Worm (Caenorhabditis elegans) whole organism, L4 larva: ENCODE data around the gene srp-2.
A peak's percentile ranks its signal among the peaks of the same experiment; 100 is the strongest.

ENCODE experiments used
- D1046.2 ChIP-seq: fragments of 200-800 bp; sonication (Bioruptor generic); IDR thresholded peaks from 2 replicates; pipeline ENCODE4 v1.3.6; 2022; ENCODE audit warnings: missing genetic modification characterization, missing compliant biosample characterization
- F49E8.2 ChIP-seq: sonication (generic microtip); optimal IDR thresholded peaks from 2 replicates; lab custom pipeline; 2016; ENCODE audit warnings: missing compliant biosample characterization, mild to moderate bottlenecking, missing genetic modification characterization, borderline replicate concordance
- T20F7.1 ChIP-seq: fragments of 200-800 bp; sonication (Bioruptor generic); optimal IDR thresholded peaks from 2 replicates; lab custom pipeline; 2018; ENCODE audit warnings: mild to moderate bottlenecking, missing genetic modification characterization, missing compliant biosample characterization
- T26A8.4 ChIP-seq: fragments of 200-800 bp; sonication (Bioruptor generic); IDR thresholded peaks from 2 replicates; pipeline ENCODE4 v1.3.6; 2022; ENCODE audit warnings: missing genetic modification characterization, missing compliant biosample characterization
- Y5F2A.4 ChIP-seq: fragments of 200-800 bp; sonication (Bioruptor generic); optimal IDR thresholded peaks from 2 replicates; lab custom pipeline; 2018; ENCODE audit warnings: mild to moderate bottlenecking, missing genetic modification characterization, missing compliant biosample characterization
- Y75B8A.6 ChIP-seq: fragments of 200-800 bp; sonication (Bioruptor generic); IDR thresholded peaks from 2 replicates; pipeline ENCODE4 v1.3.6; 2022; ENCODE audit warnings: missing genetic modification reagents, missing genetic modification characterization, missing compliant biosample characterization
- ZK546.5 ChIP-seq, 2 experiments: sonication (generic microtip); optimal IDR thresholded peaks; 2 replicates each; lab custom pipeline; 2017; ENCODE audit warnings: missing biosample characterization in 2 of 2, missing genetic modification characterization in 2 of 2
- aha-1 ChIP-seq: fragments of 150-350 bp; peaks from one replicate; lab custom pipeline; 2014; ENCODE audit warnings: missing biosample characterization, missing genetic modification characterization
- aly-2 ChIP-seq: sonication (generic microtip); optimal IDR thresholded peaks from 2 replicates; lab custom pipeline; 2018; ENCODE audit warnings: missing biosample characterization, missing genetic modification characterization
- ama-1 ChIP-seq: fragments of 150-350 bp; optimal IDR thresholded peaks from 2 replicates; lab custom pipeline; 2014; ENCODE audit warnings: inconsistent platforms, mixed read lengths
- ceh-20 ChIP-seq: fragments of 200-800 bp; sonication (Bioruptor generic); IDR thresholded peaks from 2 replicates; pipeline ENCODE4 v1.3.6; 2022; ENCODE audit warnings: missing genetic modification reagents, missing genetic modification characterization, missing compliant biosample characterization
- daf-19 ChIP-seq: fragments of 200-800 bp; sonication (Bioruptor generic); conservative IDR thresholded peaks from 2 replicates; pipeline ENCODE4 v1.3.6; 2022; ENCODE audit warnings: missing genetic modification characterization, missing compliant biosample characterization
- dmd-6 ChIP-seq: fragments of 200-800 bp; sonication (Bioruptor generic); IDR thresholded peaks from 2 replicates; pipeline ENCODE4 v1.3.6; 2022; ENCODE audit warnings: missing genetic modification reagents, missing genetic modification characterization, missing compliant biosample characterization
- dmd-9 ChIP-seq: fragments of 200-800 bp; sonication (Bioruptor generic); IDR thresholded peaks from 2 replicates; pipeline ENCODE4 v1.3.6; 2022; ENCODE audit warnings: missing genetic modification reagents, missing genetic modification characterization, missing compliant biosample characterization
- duxl-1 ChIP-seq: sonication (generic microtip); optimal IDR thresholded peaks from 2 replicates; lab custom pipeline; 2016; ENCODE audit warnings: mild to moderate bottlenecking, missing genetic modification characterization, moderate library complexity, missing compliant biosample characterization; ENCODE audit not compliant: poor library complexity
- egl-43 ChIP-seq: fragments of 200-800 bp; sonication (Bioruptor generic); IDR thresholded peaks from 2 replicates; pipeline ENCODE4 v1.3.6; 2022; ENCODE audit warnings: missing genetic modification reagents, missing genetic modification characterization, missing compliant biosample characterization
- fos-1 ChIP-seq: fragments of 150-350 bp; optimal IDR thresholded peaks from 2 replicates; lab custom pipeline; 2014; ENCODE audit warnings: missing biosample characterization, missing genetic modification characterization
- hlh-11 ChIP-seq: fragments of 200-800 bp; sonication (Bioruptor generic); optimal IDR thresholded peaks from 2 replicates; lab custom pipeline; 2018; ENCODE audit warnings: mild to moderate bottlenecking, missing genetic modification characterization, missing compliant biosample characterization
- hlh-30 ChIP-seq: sonication (generic microtip); optimal IDR thresholded peaks from 2 replicates; lab custom pipeline; 2017; ENCODE audit warnings: antibody characterized with exemption, mild to moderate bottlenecking, missing genetic modification characterization, missing compliant biosample characterization; ENCODE audit not compliant: insufficient read depth
- lim-7 ChIP-seq: fragments of 200-800 bp; sonication (Bioruptor generic); IDR thresholded peaks from 2 replicates; pipeline ENCODE4 v1.3.6; 2022; ENCODE audit warnings: missing genetic modification characterization, missing compliant biosample characterization
- lin-29 ChIP-seq: fragments of 200-800 bp; sonication (Bioruptor generic); IDR thresholded peaks from 2 replicates; pipeline ENCODE4 v1.3.6; 2022; ENCODE audit warnings: missing genetic modification reagents, missing genetic modification characterization, missing compliant biosample characterization
- lin-38 ChIP-seq: fragments of 200-800 bp; sonication (Bioruptor generic); IDR thresholded peaks from 2 replicates; pipeline ENCODE4 v1.3.6; 2022; ENCODE audit warnings: missing genetic modification reagents, missing genetic modification characterization, missing compliant biosample characterization
- lir-3 ChIP-seq: sonication (generic microtip); optimal IDR thresholded peaks from 2 replicates; lab custom pipeline; 2016; ENCODE audit warnings: mild to moderate bottlenecking, missing genetic modification characterization, missing compliant biosample characterization
- madf-5 ChIP-seq, 2 experiments: fragments of 200-800 bp; sonication (Bioruptor generic); IDR thresholded peaks; 2 replicates each; pipeline ENCODE4 v1.3.6; 2022; ENCODE audit warnings: missing compliant biosample characterization in 2 of 2, missing genetic modification characterization in 2 of 2
- mes-2 ChIP-seq: sonication (generic microtip); optimal IDR thresholded peaks from 2 replicates; lab custom pipeline; 2016; ENCODE audit warnings: missing genotype, mild to moderate bottlenecking, missing genetic modification characterization, missing compliant biosample characterization; ENCODE audit not compliant: poor library complexity, severe bottlenecking
- nhr-102 ChIP-seq: sonication (generic microtip); optimal IDR thresholded peaks from 2 replicates; lab custom pipeline; 2016; ENCODE audit warnings: mild to moderate bottlenecking, missing genetic modification characterization, moderate library complexity, missing compliant biosample characterization
- nhr-111 ChIP-seq: fragments of 200-800 bp; sonication (Bioruptor generic); optimal IDR thresholded peaks from 2 replicates; lab custom pipeline; 2018; ENCODE audit warnings: mild to moderate bottlenecking, missing genetic modification characterization, missing compliant biosample characterization
- nhr-237 ChIP-seq: sonication (generic microtip); optimal IDR thresholded peaks from 2 replicates; lab custom pipeline; 2017; ENCODE audit warnings: missing biosample characterization, missing genetic modification characterization
- nhr-25 ChIP-seq: sonication (generic microtip); optimal IDR thresholded peaks from 2 replicates; lab custom pipeline; 2017; ENCODE audit warnings: missing genetic modification characterization, mild to moderate bottlenecking, missing compliant biosample characterization, antibody characterized with exemption, moderate library complexity, borderline replicate concordance; ENCODE audit not compliant: insufficient read depth
- nhr-42 ChIP-seq: fragments of 200-800 bp; sonication (Bioruptor generic); IDR thresholded peaks from 2 replicates; pipeline ENCODE4 v1.3.6; 2022; ENCODE audit warnings: missing genetic modification characterization, missing compliant biosample characterization
- nhr-6 ChIP-seq: fragments of 150-350 bp; optimal IDR thresholded peaks from 2 replicates; lab custom pipeline; 2014; ENCODE audit warnings: missing biosample characterization, missing genetic modification characterization
- nhr-77 ChIP-seq: fragments of 150-350 bp; optimal IDR thresholded peaks from 2 replicates; lab custom pipeline; 2014; ENCODE audit warnings: missing biosample characterization, missing genetic modification characterization
- pha-4 ChIP-seq, 2 experiments: fragments of 150-350 bp in 1 of 2; fragments of 200-800 bp in 1 of 2; sonication (Bioruptor generic) in 1 of 2; IDR thresholded peaks in 1 of 2; optimal IDR thresholded peaks in 1 of 2; 2 replicates each; pipeline versions ENCODE4 v1.3.6 to Lab custom; 2014 to 2022; ENCODE audit warnings: missing genetic modification characterization in 2 of 2, missing genetic modification reagents in 2 of 2, missing biosample characterization in 1 of 2, missing compliant biosample characterization in 1 of 2
- php-3 ChIP-seq: fragments of 200-800 bp; sonication (Bioruptor generic); IDR thresholded peaks from 2 replicates; pipeline ENCODE4 v1.3.6; 2022; ENCODE audit warnings: missing genetic modification reagents, missing genetic modification characterization, missing compliant biosample characterization
- sdz-12 ChIP-seq: fragments of 200-800 bp; sonication (Bioruptor generic); optimal IDR thresholded peaks from 2 replicates; lab custom pipeline; 2018; ENCODE audit warnings: mild to moderate bottlenecking, missing genetic modification characterization, missing compliant biosample characterization
- skn-1 ChIP-seq: fragments of 150-350 bp; optimal IDR thresholded peaks from 2 replicates; lab custom pipeline; 2014; ENCODE audit warnings: missing biosample characterization, missing genetic modification characterization
- snpc-1.2 ChIP-seq: fragments of 200-800 bp; sonication (Bioruptor generic); IDR thresholded peaks from 2 replicates; pipeline ENCODE4 v1.3.6; 2022; ENCODE audit warnings: missing genetic modification reagents, missing genetic modification characterization, missing compliant biosample characterization
- spr-1 ChIP-seq: sonication (generic microtip); optimal IDR thresholded peaks from 2 replicates; lab custom pipeline; 2016; ENCODE audit warnings: mild to moderate bottlenecking, missing genetic modification characterization, missing compliant biosample characterization
- tag-97 ChIP-seq: fragments of 200-800 bp; sonication (Bioruptor generic); IDR thresholded peaks from 2 replicates; pipeline ENCODE4 v1.3.6; 2022; ENCODE audit warnings: missing genetic modification characterization, missing compliant biosample characterization
- unc-39 ChIP-seq: sonication (generic microtip); optimal IDR thresholded peaks from 2 replicates; lab custom pipeline; 2017; ENCODE audit warnings: missing biosample characterization, missing genetic modification characterization
- vab-7 ChIP-seq: fragments of 200-800 bp; sonication (Bioruptor generic); IDR thresholded peaks from 2 replicates; pipeline ENCODE4 v1.3.6; 2022; ENCODE audit warnings: missing genetic modification reagents, missing genetic modification characterization, missing compliant biosample characterization
- zfp-2 ChIP-seq: sonication (generic microtip); optimal IDR thresholded peaks from 2 replicates; lab custom pipeline; 2016; ENCODE audit warnings: mild to moderate bottlenecking, missing genetic modification characterization, missing compliant biosample characterization
- zip-2 ChIP-seq: fragments of 150-350 bp; optimal IDR thresholded peaks from 2 replicates; lab custom pipeline; 2014; ENCODE audit warnings: missing biosample characterization, missing genetic modification characterization

Gene srp-2

ce11 chrV:726573-727483, 35.6 kb upstream of the srp-2 start (continued):
- TF ChIP-seq spr-1 (tag; lab: Kevin White, UChicago) (no peak), nhr-102 (tag; lab: Kevin White, UChicago) (no peak), lim-7 (GFP tag; lab: Robert Waterston, UW) (0 out of 2 replicates have a peak, but pooled peaks have one; percentile 8), zip-2 (peak; percentile 15), daf-19 (GFP tag; lab: Robert Waterston, UW) (0 out of 2 replicates have a peak, but pooled peaks have one; percentile 38), aha-1 (tag; lab: Kevin White, UChicago) (peak; percentile 97), lin-38 (GFP tag; lab: Robert Waterston, UW) (0 out of 2 replicates have a peak, but pooled peaks have one; percentile 3), pha-4 (GFP tag; IDR thresholded peaks at IDR 0.05; lab: Robert Waterston, UW) (peak; percentile 18; the same call in 1 of the 2 replicates), pha-4 (tag; optimal IDR thresholded peaks at IDR 0.05; lab: Kevin White, UChicago) (no peak), hlh-30 (no peak), duxl-1 (tag; lab: Kevin White, UChicago) (no peak), unc-39 (no peak), dmd-9 (GFP tag; lab: Robert Waterston, UW) (peak; percentile 7; the same call in 1 of the 2 replicates), tag-97 (GFP tag; lab: Robert Waterston, UW) (no peak), F49E8.2 (no peak), ZK546.5 (tag; optimal IDR thresholded peaks at IDR 0.05; lab: Kevin White, UChicago) (no peak), ama-1 (lab: Kevin White, UChicago) (peak; percentile 89), egl-43 (GFP tag; lab: Robert Waterston, UW) (no peak), mes-2 (tag; lab: Kevin White, UChicago) (peak; percentile 11), nhr-42 (peak; percentile 24; the same call in 1 of the 2 replicates)

- TF ChIP-seq mes-2 (tag; lab: Kevin White, UChicago) (peak; percentile 55), php-3 (no peak), nhr-42 (0 out of 2 replicates have a peak, but pooled peaks have one; percentile 46), madf-5 (GFP tag; IDR thresholded peaks at IDR 0.05; lab: Robert Waterston, UW) (0 out of 4 replicates have a peak, but pooled peaks of 1 of the 2 experiments have one; percentile 25), pha-4 (GFP tag; IDR thresholded peaks at IDR 0.05; lab: Robert Waterston, UW) (peak; percentile 43; the same call in 1 of the 2 replicates), pha-4 (tag; optimal IDR thresholded peaks at IDR 0.05; lab: Kevin White, UChicago) (no peak), nhr-111 (GFP tag; lab: Kevin White, UChicago) (peak; percentile 82), spr-1 (tag; lab: Kevin White, UChicago) (no peak), sdz-12 (GFP tag; lab: Kevin White, UChicago) (peak; percentile 84), snpc-1.2 (GFP tag; lab: Robert Waterston, UW) (peak; percentile 58; the same call in 1 of the 2 replicates), nhr-6 (tag; lab: Kevin White, UChicago) (peak; percentile 60), fos-1 (tag; lab: Kevin White, UChicago) (no peak), D1046.2 (GFP tag; lab: Robert Waterston, UW) (no peak; the same call in 1 of the 2 replicates), nhr-25 (no peak), T20F7.1 (GFP tag; lab: Kevin White, UChicago) (peak; percentile 24), zfp-2 (no peak), nhr-237 (no peak), ceh-20 (peak; percentile 9; the same call in 1 of the 2 replicates), dmd-6 (GFP tag; lab: Robert Waterston, UW) (peak; percentile 32; the same call in 1 of the 2 replicates), vab-7 (GFP tag; lab: Robert Waterston, UW) (no peak), T26A8.4 (GFP tag; lab: Robert Waterston, UW) (peak; percentile 91), hlh-11 (peak; percentile 84), lir-3 (tag; lab: Kevin White, UChicago) (no peak), skn-1 (tag; lab: Kevin White, UChicago) (no peak), dmd-9 (GFP tag; lab: Robert Waterston, UW) (no peak), lin-29 (GFP tag; lab: Robert Waterston, UW) (peak; percentile 38; the same call in 1 of the 2 replicates), Y75B8A.6 (GFP tag; lab: Robert Waterston, UW) (no peak; the same call in 1 of the 2 replicates), ama-1 (lab: Kevin White, UChicago) (peak; percentile 95), aly-2 (tag; lab: Kevin White, UChicago) (no peak), Y5F2A.4 (peak; percentile 65), nhr-77 (tag; lab: Kevin White, UChicago) (peak; percentile 29)
These were observed 34.7 kb upstream of the srp-2 start, which contains the start of the genes icl-1 and srh-2 for ce11 chrV:727484-728351. Gene icl-1 (minus strand): TSS chrV:728004. Gene srh-2 (plus strand): TSS chrV:728301.
